Worm (Caenorhabditis elegans) whole organism, L4 larva: Measurements from ENCODE around the gene Y39B6A.5.

Experiments used
- ceh-82 ChIP-seq: sonication (generic microtip); optimal IDR thresholded peaks from 2 replicates; lab custom pipeline; 2017; ENCODE audit warnings: missing biosample characterization, missing genetic modification characterization
- ctbp-1 ChIP-seq: fragments of 200-800 bp; sonication (Bioruptor generic); IDR thresholded peaks from 2 replicates; pipeline ENCODE4 v1.3.6; 2022; ENCODE audit warnings: missing genetic modification reagents, missing genetic modification characterization, missing compliant biosample characterization

ce11 chrV:19142595-19142994, 16.1 kb downstream of the Y39B6A.5 start:
- no peak for TF ChIP-seq ctbp-1 (GFP tag; lab: Robert Waterston, UW)
- TF ChIP-seq ceh-82 (tag; lab: Kevin White, UChicago): no peak
